Worm (Caenorhabditis elegans): Measurements from ENCODE around the gene igcm-2.

DNA sequence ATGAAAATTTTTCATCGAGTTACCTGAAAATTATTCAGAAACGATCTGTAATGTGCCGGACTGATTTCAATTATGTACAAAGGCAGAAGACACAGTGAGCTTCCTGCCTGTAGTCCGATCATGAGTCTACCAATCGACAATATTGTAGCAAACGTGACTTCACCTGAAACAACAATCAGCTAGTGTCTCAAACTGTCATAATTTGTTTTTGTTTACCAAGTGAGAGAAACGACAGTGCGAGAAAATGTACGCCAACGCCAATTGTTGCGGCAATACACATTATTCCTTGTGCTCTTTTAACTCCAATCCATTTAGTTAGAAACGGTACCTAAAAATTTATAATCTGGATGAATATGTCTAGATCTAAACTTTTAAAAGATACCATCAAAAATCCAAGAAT, 54.1 kb downstream of the igcm-2 start:
- TF ChIP-seq mep-1 (tag; optimal IDR thresholded peaks at IDR 0.05) = no peak
- no peak for TF ChIP-seq dpl-1 (GFP tag; optimal IDR thresholded peaks at IDR 0.05)
- no peak for TF ChIP-seq pqm-1 (tag; optimal IDR thresholded peaks at IDR 0.05)
- TF ChIP-seq nhr-6 (tag; optimal IDR thresholded peaks at IDR 0.05) = no peak
- no peak for TF ChIP-seq Y75B8A.6 (GFP tag; IDR thresholded peaks at IDR 0.05)
- TF ChIP-seq snpc-4 (tag; optimal IDR thresholded peaks at IDR 0.05) = no peak
- no peak for TF ChIP-seq mdl-1 (tag; optimal IDR thresholded peaks at IDR 0.05)
- no peak for TF ChIP-seq unc-39 (tag; optimal IDR thresholded peaks at IDR 0.05)
- no peak for TF ChIP-seq spr-3 (GFP tag; optimal IDR thresholded peaks at IDR 0.05)
- no peak for TF ChIP-seq Y5F2A.4 (GFP tag; optimal IDR thresholded peaks at IDR 0.05)
- no peak for TF ChIP-seq mxl-2 (GFP tag; conservative IDR thresholded peaks at IDR 0.05)
- no peak for TF ChIP-seq zag-1 (tag; optimal IDR thresholded peaks at IDR 0.05)
- TF ChIP-seq hif-1 (tag; optimal IDR thresholded peaks at IDR 0.05) = no peak
- TF ChIP-seq lin-1 (GFP tag; IDR thresholded peaks at IDR 0.05) = no peak
